Fruit fly (Drosophila melanogaster) whole organism, embryonic: ENCODE results near the gene mei-218.

ENCODE experiments used
- Ada2b ChIP-seq: fragments of 200-800 bp; sonication (Bioruptor generic); IDR thresholded peaks from 2 replicates; pipeline ENCODE4 v1.3.6; 2022; ENCODE audit warnings: missing biosample characterization, missing genetic modification characterization
- Aef1 ChIP-seq: fragments of 200-800 bp; sonication (Bioruptor generic); IDR thresholded peaks from 3 replicates; pipeline ENCODE4 v1.3.6; 2022; ENCODE audit warnings: missing biosample characterization, missing genetic modification characterization
- Blimp-1 ChIP-seq: fragments of 200-800 bp; sonication (Bioruptor generic); optimal IDR thresholded peaks from 3 replicates; lab custom pipeline; 2018; ENCODE audit warnings: missing biosample characterization, missing genetic modification characterization, mild to moderate bottlenecking, moderate library complexity, missing genetic modification reagents
- CG10274 ChIP-seq: fragments of 200-800 bp; sonication (Bioruptor generic); optimal IDR thresholded peaks from 3 replicates; lab custom pipeline; 2017; ENCODE audit warnings: missing biosample characterization, mild to moderate bottlenecking, missing genetic modification characterization
- CG10565 ChIP-seq: fragments of 200-800 bp; sonication (Bioruptor generic); optimal IDR thresholded peaks from 3 replicates; lab custom pipeline; 2016; ENCODE audit warnings: missing biosample characterization, mild to moderate bottlenecking, missing genetic modification characterization
- CG11695 ChIP-seq: fragments of 200-800 bp; sonication (Bioruptor generic); IDR thresholded peaks from 3 replicates; pipeline ENCODE4 v1.3.6; 2022; ENCODE audit warnings: missing biosample characterization, missing genetic modification characterization
- CG15011 ChIP-seq: fragments of 200-800 bp; sonication (Bioruptor generic); optimal IDR thresholded peaks from 3 replicates; lab custom pipeline; 2018; ENCODE audit warnings: missing biosample characterization, mild to moderate bottlenecking, missing genetic modification characterization
- CG15269 ChIP-seq: fragments of 200-800 bp; sonication (Bioruptor generic); optimal IDR thresholded peaks from 2 replicates; lab custom pipeline; 2018; ENCODE audit warnings: missing biosample characterization, mild to moderate bottlenecking, missing genetic modification characterization, moderate library complexity
- CG15514 ChIP-seq: fragments of 200-800 bp; sonication (Bioruptor generic); optimal IDR thresholded peaks from 3 replicates; lab custom pipeline; 2017; ENCODE audit warnings: missing biosample characterization, missing genetic modification characterization, mild to moderate bottlenecking, moderate library complexity, missing genetic modification reagents
- CG17829 ChIP-seq: fragments of 200-800 bp; optimal IDR thresholded peaks from 2 replicates; lab custom pipeline; 2019; ENCODE audit warnings: missing biosample characterization, mild to moderate bottlenecking, missing genetic modification characterization, moderate library complexity
- CG3065 ChIP-seq: fragments of 200-800 bp; sonication (Bioruptor generic); optimal IDR thresholded peaks from 2 replicates; lab custom pipeline; 2016; ENCODE audit warnings: missing biosample characterization, missing genetic modification characterization
- CG31365 ChIP-seq: fragments of 200-800 bp; sonication (Bioruptor generic); optimal IDR thresholded peaks from 2 replicates; lab custom pipeline; 2018; ENCODE audit warnings: missing biosample characterization, mild to moderate bottlenecking, missing genetic modification characterization
- CG31388 ChIP-seq: fragments of 200-800 bp; sonication (Bioruptor generic); optimal IDR thresholded peaks from 2 replicates; lab custom pipeline; 2016; ENCODE audit warnings: missing biosample characterization, missing genetic modification characterization
- CG4820 ChIP-seq: fragments of 200-800 bp; sonication (Bioruptor generic); optimal IDR thresholded peaks from 3 replicates; lab custom pipeline; 2016; ENCODE audit warnings: missing biosample characterization, missing genetic modification characterization
- CG7987 ChIP-seq: fragments of 200-800 bp; sonication (Bioruptor generic); optimal IDR thresholded peaks from 2 replicates; lab custom pipeline; 2018; ENCODE audit warnings: missing biosample characterization, mild to moderate bottlenecking, missing genetic modification characterization, moderate library complexity
- Camta ChIP-seq: fragments of 200-800 bp; sonication (Bioruptor generic); optimal IDR thresholded peaks from 2 replicates; lab custom pipeline; 2016; ENCODE audit warnings: missing biosample characterization, missing genetic modification characterization
- Chrac-16 ChIP-seq: fragments of 200-800 bp; sonication (Bioruptor generic); optimal IDR thresholded peaks from 3 replicates; lab custom pipeline; 2016; ENCODE audit warnings: missing biosample characterization, missing genetic modification characterization
- CoRest ChIP-seq: fragments of 200-800 bp; sonication (Bioruptor generic); optimal IDR thresholded peaks from 3 replicates; lab custom pipeline; 2018; ENCODE audit warnings: missing biosample characterization, mild to moderate bottlenecking, missing genetic modification characterization, moderate library complexity
- D19A ChIP-seq: fragments of 200-800 bp; optimal IDR thresholded peaks from 3 replicates; lab custom pipeline; 2019; ENCODE audit warnings: missing biosample characterization, mild to moderate bottlenecking, missing genetic modification characterization, moderate library complexity
- H15 ChIP-seq: fragments of 200-800 bp; sonication (Bioruptor generic); IDR thresholded peaks from 3 replicates; pipeline ENCODE4 v1.3.6; 2022; ENCODE audit warnings: missing biosample characterization, missing genetic modification characterization
- H2.0 ChIP-seq: fragments of 200-800 bp; sonication (Bioruptor generic); IDR thresholded peaks from 2 replicates; pipeline ENCODE4 v1.3.6; 2022; ENCODE audit warnings: missing biosample characterization, missing genetic modification characterization
- HLH54F ChIP-seq: fragments of 200-800 bp; sonication (Bioruptor generic); optimal IDR thresholded peaks from 3 replicates; lab custom pipeline; 2016; ENCODE audit warnings: missing biosample characterization, missing genetic modification characterization
- Oli ChIP-seq: fragments of 200-800 bp; sonication (Bioruptor generic); optimal IDR thresholded peaks from 2 replicates; lab custom pipeline; 2018; ENCODE audit warnings: missing biosample characterization, mild to moderate bottlenecking, missing genetic modification characterization, moderate library complexity
- Ptx1 ChIP-seq: fragments of 200-800 bp; sonication (Bioruptor generic); IDR thresholded peaks from 2 replicates; pipeline ENCODE4 v1.3.6; 2022; ENCODE audit warnings: missing biosample characterization, missing genetic modification characterization
- TFAM ChIP-seq: fragments of 200-800 bp; sonication (Bioruptor generic); optimal IDR thresholded peaks from 2 replicates; lab custom pipeline; 2017; ENCODE audit warnings: missing biosample characterization, missing genetic modification characterization, inconsistent platforms
- Trl ChIP-seq, 3 experiments: fragments of >200 bp in 2 of 3; fragments of 200-800 bp in 1 of 3; sonication (Bioruptor generic) in 1 of 3; optimal IDR thresholded peaks; 2 replicates in 1 of 3; 3 replicates in 2 of 3; lab custom pipeline; 2016 to 2017; ENCODE audit warnings: missing biosample characterization in 1 of 3, missing genetic modification characterization in 1 of 3
- YL-1 ChIP-seq: fragments of 200-800 bp; sonication (Bioruptor generic); optimal IDR thresholded peaks from 3 replicates; lab custom pipeline; 2017; ENCODE audit warnings: missing biosample characterization, mild to moderate bottlenecking, missing genetic modification characterization
- aop ChIP-seq: fragments of 200-800 bp; sonication (Bioruptor generic); IDR thresholded peaks from 2 replicates; pipeline ENCODE4 v1.3.6; 2022; ENCODE audit warnings: missing biosample characterization, missing genetic modification characterization
- bigmax ChIP-seq: fragments of 200-800 bp; sonication (Bioruptor generic); optimal IDR thresholded peaks from 2 replicates; lab custom pipeline; 2018; ENCODE audit warnings: missing biosample characterization, mild to moderate bottlenecking, missing genetic modification characterization
- bsh ChIP-seq, 2 experiments: fragments of 200-800 bp; sonication (Bioruptor generic); optimal IDR thresholded peaks; 2 replicates each; lab custom pipeline; 2017 to 2018; ENCODE audit warnings: mild to moderate bottlenecking in 2 of 2, missing biosample characterization in 2 of 2, missing genetic modification characterization in 2 of 2, moderate library complexity in 1 of 2
- crp ChIP-seq, 2 experiments: fragments of 200-800 bp; sonication (Bioruptor generic); optimal IDR thresholded peaks; 2 replicates in 1 of 2; 3 replicates in 1 of 2; lab custom pipeline; 2017; ENCODE audit warnings: missing biosample characterization in 2 of 2, missing genetic modification characterization in 2 of 2, mild to moderate bottlenecking in 1 of 2, moderate library complexity in 1 of 2
- eyg ChIP-seq: fragments of 200-800 bp; sonication (Bioruptor generic); optimal IDR thresholded peaks from 3 replicates; lab custom pipeline; 2016; ENCODE audit warnings: missing biosample characterization, missing genetic modification characterization
- gcm ChIP-seq: fragments of 200-800 bp; sonication (Bioruptor generic); optimal IDR thresholded peaks from 2 replicates; lab custom pipeline; 2019; ENCODE audit warnings: missing biosample characterization, mild to moderate bottlenecking, missing genetic modification characterization, moderate library complexity
- gfzf ChIP-seq: fragments of 200-800 bp; sonication (Bioruptor generic); optimal IDR thresholded peaks from 2 replicates; lab custom pipeline; 2016; ENCODE audit warnings: missing biosample characterization, mild to moderate bottlenecking, missing genetic modification characterization, moderate library complexity
- gsb ChIP-seq: fragments of 200-800 bp; sonication (Bioruptor generic); IDR thresholded peaks from 2 replicates; pipeline ENCODE4 v1.3.6; 2022; ENCODE audit warnings: missing biosample characterization, missing genetic modification characterization
- jumu ChIP-seq: fragments of 200-800 bp; sonication (Bioruptor generic); optimal IDR thresholded peaks from 3 replicates; lab custom pipeline; 2016; ENCODE audit warnings: missing biosample characterization, missing genetic modification characterization
- mam ChIP-seq: fragments of 200-800 bp; sonication (Bioruptor generic); optimal IDR thresholded peaks from 3 replicates; lab custom pipeline; 2016; ENCODE audit warnings: missing biosample characterization, missing genetic modification characterization
- nerfin-2 ChIP-seq: fragments of 200-800 bp; sonication (Bioruptor generic); IDR thresholded peaks from 2 replicates; pipeline ENCODE4 v1.3.6; 2022; ENCODE audit warnings: missing biosample characterization, missing genetic modification characterization; ENCODE audit not compliant: partially characterized antibody
- org-1 ChIP-seq: fragments of 200-800 bp; sonication (Bioruptor generic); optimal IDR thresholded peaks from 2 replicates; lab custom pipeline; 2017; ENCODE audit warnings: missing biosample characterization, missing genetic modification characterization
- pan ChIP-seq, 4 experiments: fragments of >200 bp in 3 of 4; fragments of 200-800 bp in 1 of 4; sonication (Bioruptor generic) in 1 of 4; optimal IDR thresholded peaks in 3 of 4; IDR thresholded peaks in 1 of 4; 2 replicates each; pipeline versions ENCODE4 v1.3.6 to Lab custom; 2017 to 2022; ENCODE audit warnings: missing biosample characterization in 2 of 4, missing genetic modification characterization in 2 of 4, mixed read lengths in 1 of 4
- pros ChIP-seq: fragments of 200-800 bp; sonication (Bioruptor generic); optimal IDR thresholded peaks from 3 replicates; lab custom pipeline; 2019; ENCODE audit warnings: missing biosample characterization, mild to moderate bottlenecking, missing genetic modification characterization, moderate library complexity
- sens-2 ChIP-seq: fragments of 200-800 bp; sonication (Bioruptor generic); IDR thresholded peaks from 2 replicates; pipeline ENCODE4 v1.3.6; 2022; ENCODE audit warnings: missing biosample characterization, missing genetic modification characterization
- sima ChIP-seq: fragments of 200-800 bp; sonication (Bioruptor generic); optimal IDR thresholded peaks from 2 replicates; lab custom pipeline; 2016; ENCODE audit warnings: missing biosample characterization, missing genetic modification characterization
- sob ChIP-seq: fragments of 200-800 bp; sonication (Bioruptor generic); IDR thresholded peaks from 2 replicates; pipeline ENCODE4 v1.3.6; 2022; ENCODE audit warnings: missing biosample characterization, missing genetic modification characterization
- sug ChIP-seq: fragments of 200-800 bp; optimal IDR thresholded peaks from 2 replicates; lab custom pipeline; 2019; ENCODE audit warnings: missing biosample characterization, mild to moderate bottlenecking, missing genetic modification characterization, moderate library complexity
- ttk ChIP-seq: fragments of 200-800 bp; sonication (Bioruptor generic); IDR thresholded peaks from 2 replicates; pipeline ENCODE4 v2.1.2; 2022; ENCODE audit warnings: missing biosample characterization, missing genetic modification characterization
- unpg ChIP-seq: fragments of 200-800 bp; sonication (Bioruptor generic); optimal IDR thresholded peaks from 3 replicates; lab custom pipeline; 2018; ENCODE audit warnings: missing biosample characterization, mild to moderate bottlenecking, missing genetic modification characterization, moderate library complexity
- zen ChIP-seq: fragments of 200-800 bp; sonication (Bioruptor generic); optimal IDR thresholded peaks from 3 replicates; lab custom pipeline; 2018; ENCODE audit warnings: missing biosample characterization, mild to moderate bottlenecking, missing genetic modification characterization, moderate library complexity

mei-218 gene

dm6 chrX:17147983-17148637 lies 5.3 kb upstream of the mei-218 start, which contains the start of gene RpS5a (continued):
- TF ChIP-seq pan (optimal IDR thresholded peaks at IDR 0.05; lab: Kevin White, UChicago) (no peak), pan (GFP tag; optimal IDR thresholded peaks at IDR 0.05 in 1 of 2, IDR thresholded peaks at IDR 0.05 in 1 of 2) (peak in 1 of 2 experiments; percentile 78), Blimp-1 (GFP tag; lab: Kevin White, UChicago) (peak; percentile 37), jumu (GFP tag; lab: Kevin White, UChicago) (peak; percentile 65), Oli (tag; lab: Kevin White, UChicago) (peak; percentile 63), Ptx1 (GFP tag; lab: Robert Waterston, UW) (peak; percentile 78), zen (tag; lab: Kevin White, UChicago) (peak; percentile 72), eyg (GFP tag; lab: Kevin White, UChicago) (peak; percentile 73), CG31388 (no peak), sug (tag; lab: Kevin White, UChicago) (peak; percentile 81), org-1 (GFP tag; lab: Kevin White, UChicago) (peak; percentile 74), ttk (peak; percentile 64), CG15269 (peak; percentile 58), CG4820 (GFP tag; lab: Kevin White, UChicago) (peak; percentile 66), TFAM (peak; percentile 36), gsb (no peak; the same call in 1 of the 2 replicates), bigmax (peak; percentile 98), Aef1 (GFP tag; lab: Robert Waterston, UW) (peak; percentile 75), pros (GFP tag; lab: Kevin White, UChicago) (no peak), Chrac-16 (GFP tag; lab: Kevin White, UChicago) (peak; percentile 60), CG3065 (GFP tag; lab: Kevin White, UChicago) (peak; percentile 65), gcm (peak; percentile 25), CG7987 (GFP tag; lab: Kevin White, UChicago) (peak; percentile 92), CG10274 (GFP tag; lab: Kevin White, UChicago) (peak; percentile 83), CG31365 (tag; lab: Kevin White, UChicago) (peak; percentile 60), CG17829 (peak; percentile 60), crp (GFP tag; optimal IDR thresholded peaks at IDR 0.05; lab: Kevin White, UChicago) (peak in 1 of 2 experiments; percentile 46), sens-2 (GFP tag; lab: Robert Waterston, UW) (peak; percentile 74), aop (GFP tag; lab: Robert Waterston, UW) (no peak), sima (GFP tag; lab: Kevin White, UChicago) (peak; percentile 19), CG15514 (GFP tag; lab: Kevin White, UChicago) (peak; percentile 87), CG11695 (GFP tag; lab: Robert Waterston, UW) (peak; percentile 45; the same call in 1 of the 3 replicates), bsh (GFP tag; optimal IDR thresholded peaks at IDR 0.05; lab: Kevin White, UChicago) (peak; percentile 9 to 60), HLH54F (GFP tag; lab: Kevin White, UChicago) (peak; percentile 85), nerfin-2 (GFP tag; lab: Robert Waterston, UW) (peak; percentile 66; the same call in 1 of the 2 replicates), H15 (GFP tag; lab: Robert Waterston, UW) (peak; percentile 80; the same call in 2 of the 3 replicates), Trl (optimal IDR thresholded peaks at IDR 0.05; lab: Kevin White, UChicago) (no peak), Trl (GFP tag; optimal IDR thresholded peaks at IDR 0.05; lab: Kevin White, UChicago) (peak; percentile 86), D19A (tag; lab: Kevin White, UChicago) (no peak), gfzf (GFP tag; lab: Kevin White, UChicago) (peak; percentile 48), H2.0 (GFP tag; lab: Robert Waterston, UW) (peak; percentile 64), Camta (GFP tag; lab: Kevin White, UChicago) (peak; percentile 87), CoRest (peak; percentile 69), mam (GFP tag; lab: Kevin White, UChicago) (peak; percentile 82), Ada2b (no peak), unpg (peak; percentile 58), sob (GFP tag; lab: Robert Waterston, UW) (peak; percentile 78), YL-1 (peak; percentile 98), CG15011 (GFP tag; lab: Kevin White, UChicago) (peak; percentile 86), CG10565 (GFP tag; lab: Kevin White, UChicago) (peak; percentile 49)
